Fruit fly (Drosophila melanogaster) whole organism, prepupa: ENCODE data around the gene CG8838.

Experiments
- Blimp-1 ChIP-seq: fragments of 200-800 bp; sonication (Bioruptor generic); optimal IDR thresholded peaks from 3 replicates; lab custom pipeline; 2017; ENCODE audit warnings: missing biosample characterization, missing genetic modification characterization, mild to moderate bottlenecking, moderate library complexity, missing genetic modification reagents
- CG11294 ChIP-seq: fragments of 200-800 bp; sonication (Bioruptor generic); IDR thresholded peaks from 2 replicates; pipeline ENCODE4 v1.3.6; 2022; ENCODE audit warnings: missing biosample characterization, missing genetic modification characterization
- CG1621 ChIP-seq: fragments of 200-800 bp; sonication (Bioruptor generic); optimal IDR thresholded peaks from 3 replicates; lab custom pipeline; 2018; ENCODE audit warnings: missing biosample characterization, mild to moderate bottlenecking, missing genetic modification characterization
- CG6854 ChIP-seq: fragments of 200-800 bp; sonication (Bioruptor generic); optimal IDR thresholded peaks from 2 replicates; lab custom pipeline; 2017; ENCODE audit warnings: missing biosample characterization, mild to moderate bottlenecking, missing genetic modification characterization
- Eip93F ChIP-seq: fragments of 200-800 bp; sonication (Bioruptor generic); optimal IDR thresholded peaks from 2 replicates; lab custom pipeline; 2016; ENCODE audit warnings: missing biosample characterization, mild to moderate bottlenecking, missing genetic modification characterization
- Hr39 ChIP-seq: fragments of 200-800 bp; sonication (Bioruptor generic); optimal IDR thresholded peaks from 2 replicates; lab custom pipeline; 2016; ENCODE audit warnings: missing biosample characterization, missing genetic modification characterization
- esn ChIP-seq: fragments of 200-800 bp; sonication (Bioruptor generic); optimal IDR thresholded peaks from 2 replicates; lab custom pipeline; 2016; ENCODE audit warnings: missing biosample characterization, mild to moderate bottlenecking, missing genetic modification characterization, moderate library complexity
- lz ChIP-seq: fragments of 200-800 bp; sonication (Bioruptor generic); optimal IDR thresholded peaks from 3 replicates; lab custom pipeline; 2016; ENCODE audit warnings: missing biosample characterization, missing genetic modification characterization

dm6 chr2L:3397594-3398073 lies 40.2 kb downstream of the CG8838 start, which contains the start of gene CG34175:
- TF ChIP-seq CG11294, result no peak
- no peak for TF ChIP-seq esn (GFP tag; lab: Kevin White, UChicago)
- no peak for TF ChIP-seq lz (GFP tag; lab: Kevin White, UChicago)
- TF ChIP-seq Hr39 (GFP tag; lab: Kevin White, UChicago), result no peak
- no peak for TF ChIP-seq Blimp-1 (GFP tag; lab: Kevin White, UChicago)
- no peak for TF ChIP-seq CG1621 (tag; lab: Kevin White, UChicago)
- no peak for TF ChIP-seq CG6854 (GFP tag; lab: Kevin White, UChicago)
- no peak for TF ChIP-seq Eip93F (GFP tag; lab: Kevin White, UChicago)
